Fruit fly (Drosophila melanogaster) whole organism, embryonic: ENCODE results near the gene CG3119.
A peak's percentile ranks its signal among the peaks of the same experiment; 100 is the strongest.

ENCODE experiments used
- CG10462 ChIP-seq: fragments of 200-800 bp; sonication (Bioruptor generic); optimal IDR thresholded peaks from 2 replicates; lab custom pipeline; 2016; ENCODE audit warnings: missing biosample characterization, missing genetic modification characterization
- CG15514 ChIP-seq: fragments of 200-800 bp; sonication (Bioruptor generic); optimal IDR thresholded peaks from 3 replicates; lab custom pipeline; 2017; ENCODE audit warnings: missing biosample characterization, missing genetic modification characterization, mild to moderate bottlenecking, moderate library complexity, missing genetic modification reagents
- CG16779 ChIP-seq: fragments of 200-800 bp; sonication (Bioruptor generic); IDR thresholded peaks from 2 replicates; pipeline ENCODE4 v1.3.6; 2022; ENCODE audit warnings: missing biosample characterization, missing genetic modification characterization
- CG17328 ChIP-seq: fragments of 200-800 bp; sonication (Bioruptor generic); IDR thresholded peaks from 2 replicates; pipeline ENCODE4 v1.3.6; 2022; ENCODE audit warnings: missing biosample characterization, missing genetic modification characterization
- CG2202 ChIP-seq: fragments of 200-800 bp; sonication (Bioruptor generic); optimal IDR thresholded peaks from 2 replicates; lab custom pipeline; 2018; ENCODE audit warnings: missing biosample characterization, mild to moderate bottlenecking, missing genetic modification characterization
- CG32767 ChIP-seq: fragments of 200-800 bp; sonication (Bioruptor generic); IDR thresholded peaks from 2 replicates; pipeline ENCODE4 v1.3.6; 2022; ENCODE audit warnings: missing biosample characterization, missing genetic modification characterization
- CG3281 ChIP-seq: fragments of 200-800 bp; sonication (Bioruptor generic); optimal IDR thresholded peaks from 3 replicates; lab custom pipeline; 2017; ENCODE audit warnings: missing biosample characterization, mild to moderate bottlenecking, missing genetic modification characterization
- CG33213 ChIP-seq: fragments of 200-800 bp; sonication (Bioruptor generic); optimal IDR thresholded peaks from 3 replicates; lab custom pipeline; 2016; ENCODE audit warnings: missing biosample characterization, missing genetic modification characterization
- CG34224 ChIP-seq: fragments of 200-800 bp; sonication (Bioruptor generic); IDR thresholded peaks from 3 replicates; pipeline ENCODE4 v1.3.6; 2022; ENCODE audit warnings: missing biosample characterization, missing genetic modification characterization; ENCODE audit not compliant: partially characterized antibody
- CG3726 ChIP-seq: fragments of 200-800 bp; sonication (Bioruptor generic); IDR thresholded peaks from 3 replicates; pipeline ENCODE4, ENCODE4 v1.3.6; 2022; ENCODE audit warnings: missing biosample characterization, missing genetic modification characterization
- CG4730 ChIP-seq: fragments of 200-800 bp; sonication (Bioruptor generic); IDR thresholded peaks from 2 replicates; pipeline ENCODE4 v1.3.6; 2022; ENCODE audit warnings: missing biosample characterization, missing genetic modification characterization
- CG7357 ChIP-seq: fragments of 200-800 bp; sonication (Bioruptor generic); IDR thresholded peaks from 3 replicates; pipeline ENCODE4 v1.3.6; 2022; ENCODE audit warnings: missing biosample characterization, missing genetic modification characterization
- CG9437 ChIP-seq: fragments of 200-800 bp; sonication (Bioruptor generic); optimal IDR thresholded peaks from 2 replicates; lab custom pipeline; 2018; ENCODE audit warnings: missing biosample characterization, mild to moderate bottlenecking, missing genetic modification characterization
- CG9797 ChIP-seq: fragments of 200-800 bp; sonication (Bioruptor generic); optimal IDR thresholded peaks from 3 replicates; lab custom pipeline; 2018; ENCODE audit warnings: missing biosample characterization, mild to moderate bottlenecking, missing genetic modification characterization
- D19A ChIP-seq: fragments of 200-800 bp; optimal IDR thresholded peaks from 3 replicates; lab custom pipeline; 2019; ENCODE audit warnings: missing biosample characterization, mild to moderate bottlenecking, missing genetic modification characterization, moderate library complexity
- Dll ChIP-seq: fragments of 200-800 bp; sonication (Bioruptor generic); IDR thresholded peaks from 4 replicates; pipeline ENCODE4 v1.3.6; 2022; ENCODE audit warnings: missing biosample characterization, missing genetic modification characterization; ENCODE audit not compliant: partially characterized antibody
- Dref ChIP-seq: fragments of 200-800 bp; sonication (Bioruptor generic); IDR thresholded peaks from 2 replicates; pipeline ENCODE4 v1.3.6; 2022; ENCODE audit warnings: missing biosample characterization, missing genetic modification characterization
- Elba2 ChIP-seq: fragments of 200-800 bp; sonication (Bioruptor generic); optimal IDR thresholded peaks from 3 replicates; lab custom pipeline; 2016; ENCODE audit warnings: missing biosample characterization, missing genetic modification characterization
- Fer1 ChIP-seq: fragments of 200-800 bp; sonication (Bioruptor generic); optimal IDR thresholded peaks from 2 replicates; lab custom pipeline; 2017; ENCODE audit warnings: missing biosample characterization, mild to moderate bottlenecking, missing genetic modification characterization
- GATAe ChIP-seq: fragments of 200-800 bp; sonication (Bioruptor generic); conservative IDR thresholded peaks from 2 replicates; pipeline ENCODE4 v1.3.6; 2022; ENCODE audit warnings: missing biosample characterization, missing genetic modification characterization
- HLHmδ ChIP-seq: fragments of 200-800 bp; sonication (Bioruptor generic); optimal IDR thresholded peaks from 2 replicates; lab custom pipeline; 2018; ENCODE audit warnings: missing biosample characterization, mild to moderate bottlenecking, missing genetic modification characterization, moderate library complexity
- Hr78 ChIP-seq, 2 experiments: fragments of 200-800 bp in 1 of 2; fragments of >200 bp in 1 of 2; sonication (Bioruptor generic) in 1 of 2; optimal IDR thresholded peaks; 2 replicates each; lab custom pipeline; 2017 to 2019; ENCODE audit warnings: missing biosample characterization in 2 of 2, missing genetic modification characterization in 2 of 2, mild to moderate bottlenecking in 1 of 2, moderate library complexity in 1 of 2
- Kr ChIP-seq: fragments of 200-800 bp; sonication (Bioruptor generic); optimal IDR thresholded peaks from 2 replicates; lab custom pipeline; 2017; ENCODE audit warnings: missing biosample characterization, mild to moderate bottlenecking, missing genetic modification characterization
- Neu2 ChIP-seq: fragments of 200-800 bp; sonication (Bioruptor generic); optimal IDR thresholded peaks from 3 replicates; lab custom pipeline; 2016; ENCODE audit warnings: missing biosample characterization, missing genetic modification characterization, borderline replicate concordance
- Rfx ChIP-seq: fragments of 200-800 bp; sonication (Bioruptor generic); IDR thresholded peaks from 2 replicates; pipeline ENCODE4 v1.3.6; 2022; ENCODE audit warnings: missing biosample characterization, missing genetic modification characterization
- Side ChIP-seq: fragments of 200-800 bp; sonication (Bioruptor generic); optimal IDR thresholded peaks from 2 replicates; lab custom pipeline; 2016; ENCODE audit warnings: missing biosample characterization, missing genetic modification characterization
- ash1 ChIP-seq: fragments of 200-800 bp; sonication (Bioruptor generic); optimal IDR thresholded peaks from 2 replicates; lab custom pipeline; 2018; ENCODE audit warnings: missing biosample characterization, mild to moderate bottlenecking, missing genetic modification characterization
- az2 ChIP-seq: fragments of 200-800 bp; sonication (Bioruptor generic); optimal IDR thresholded peaks from 3 replicates; lab custom pipeline; 2016; ENCODE audit warnings: missing biosample characterization, missing genetic modification characterization
- crol ChIP-seq: fragments of 200-800 bp; sonication (Bioruptor generic); IDR thresholded peaks from 2 replicates; pipeline ENCODE4 v1.3.6; 2022; ENCODE audit warnings: missing biosample characterization, missing genetic modification characterization
- danr ChIP-seq: fragments of 200-800 bp; sonication (Bioruptor generic); IDR thresholded peaks from 2 replicates; pipeline ENCODE4 v1.3.6; 2022; ENCODE audit warnings: missing biosample characterization, missing genetic modification characterization
- dpn ChIP-seq, 2 experiments: fragments of 200-800 bp; sonication (Bioruptor generic); optimal IDR thresholded peaks; 3 replicates each; lab custom pipeline; 2016; ENCODE audit warnings: missing biosample characterization in 2 of 2, missing genetic modification characterization in 2 of 2
- dysf ChIP-seq: fragments of 200-800 bp; sonication (Bioruptor generic); IDR thresholded peaks from 3 replicates; pipeline ENCODE4 v1.3.6; 2022; ENCODE audit warnings: missing biosample characterization, missing genetic modification characterization
- eyg ChIP-seq: fragments of 200-800 bp; sonication (Bioruptor generic); optimal IDR thresholded peaks from 3 replicates; lab custom pipeline; 2016; ENCODE audit warnings: missing biosample characterization, missing genetic modification characterization
- insv ChIP-seq, 2 experiments: fragments of 200-800 bp; sonication (Bioruptor generic); optimal IDR thresholded peaks; 3 replicates each; lab custom pipeline; 2016 to 2018; ENCODE audit warnings: missing biosample characterization in 2 of 2, missing genetic modification characterization in 2 of 2
- jumu ChIP-seq: fragments of 200-800 bp; sonication (Bioruptor generic); optimal IDR thresholded peaks from 3 replicates; lab custom pipeline; 2016; ENCODE audit warnings: missing biosample characterization, missing genetic modification characterization
- kah ChIP-seq: fragments of 200-800 bp; sonication (Bioruptor generic); optimal IDR thresholded peaks from 2 replicates; lab custom pipeline; 2018; ENCODE audit warnings: missing biosample characterization, mild to moderate bottlenecking, missing genetic modification characterization
- mirr ChIP-seq: fragments of 200-800 bp; sonication (Bioruptor generic); optimal IDR thresholded peaks from 3 replicates; lab custom pipeline; 2018; ENCODE audit warnings: missing biosample characterization, mild to moderate bottlenecking, missing genetic modification characterization
- org-1 ChIP-seq: fragments of 200-800 bp; sonication (Bioruptor generic); optimal IDR thresholded peaks from 2 replicates; lab custom pipeline; 2017; ENCODE audit warnings: missing biosample characterization, missing genetic modification characterization
- pita ChIP-seq: fragments of 200-800 bp; sonication (Bioruptor generic); optimal IDR thresholded peaks from 2 replicates; lab custom pipeline; 2017; ENCODE audit warnings: missing biosample characterization, mild to moderate bottlenecking, missing genetic modification characterization
- prd ChIP-seq, 3 experiments: fragments of >200 bp in 2 of 3; fragments of 200-800 bp in 1 of 3; sonication (Bioruptor generic) in 1 of 3; optimal IDR thresholded peaks in 2 of 3; IDR thresholded peaks in 1 of 3; 2 replicates in 2 of 3; 3 replicates in 1 of 3; pipeline versions ENCODE4 v1.3.6 to Lab custom; 2017 to 2022; ENCODE audit warnings: missing biosample characterization in 1 of 3, missing genetic modification characterization in 1 of 3
- ranshi ChIP-seq: fragments of 200-800 bp; sonication (Bioruptor generic); IDR thresholded peaks from 2 replicates; pipeline ENCODE4 v1.3.6; 2022; ENCODE audit warnings: missing biosample characterization, missing genetic modification characterization
- ro ChIP-seq: fragments of 200-800 bp; sonication (Bioruptor generic); IDR thresholded peaks from 2 replicates; pipeline ENCODE4 v1.3.6; 2022; ENCODE audit warnings: missing biosample characterization, missing genetic modification characterization
- schlank ChIP-seq: fragments of 200-800 bp; sonication (Bioruptor generic); optimal IDR thresholded peaks from 2 replicates; lab custom pipeline; 2018; ENCODE audit warnings: missing biosample characterization, mild to moderate bottlenecking, missing genetic modification characterization
- sob ChIP-seq: fragments of 200-800 bp; sonication (Bioruptor generic); IDR thresholded peaks from 2 replicates; pipeline ENCODE4 v1.3.6; 2022; ENCODE audit warnings: missing biosample characterization, missing genetic modification characterization
- sqz ChIP-seq: fragments of 200-800 bp; sonication (Bioruptor generic); optimal IDR thresholded peaks from 3 replicates; lab custom pipeline; 2018; ENCODE audit warnings: missing biosample characterization, mild to moderate bottlenecking, missing genetic modification characterization
- tap ChIP-seq: fragments of 200-800 bp; optimal IDR thresholded peaks from 3 replicates; lab custom pipeline; 2019; ENCODE audit warnings: missing biosample characterization, mild to moderate bottlenecking, missing genetic modification characterization, moderate library complexity
- ttk ChIP-seq: fragments of 200-800 bp; sonication (Bioruptor generic); IDR thresholded peaks from 2 replicates; pipeline ENCODE4 v2.1.2; 2022; ENCODE audit warnings: missing biosample characterization, missing genetic modification characterization
- unc-4 ChIP-seq: fragments of 200-800 bp; sonication (Bioruptor generic); IDR thresholded peaks from 2 replicates; pipeline ENCODE4 v1.3.6; 2022; ENCODE audit warnings: missing biosample characterization, missing genetic modification characterization; ENCODE audit not compliant: partially characterized antibody
- usp ChIP-seq: fragments of >200 bp; optimal IDR thresholded peaks from 2 replicates; lab custom pipeline; 2017; ENCODE audit warnings: missing biosample characterization, missing genetic modification characterization
- wor ChIP-seq: fragments of 200-800 bp; sonication (Bioruptor generic); IDR thresholded peaks from 2 replicates; pipeline ENCODE4 v1.3.6; 2022; ENCODE audit warnings: missing biosample characterization, missing genetic modification characterization

The CG3119 gene

DNA sequence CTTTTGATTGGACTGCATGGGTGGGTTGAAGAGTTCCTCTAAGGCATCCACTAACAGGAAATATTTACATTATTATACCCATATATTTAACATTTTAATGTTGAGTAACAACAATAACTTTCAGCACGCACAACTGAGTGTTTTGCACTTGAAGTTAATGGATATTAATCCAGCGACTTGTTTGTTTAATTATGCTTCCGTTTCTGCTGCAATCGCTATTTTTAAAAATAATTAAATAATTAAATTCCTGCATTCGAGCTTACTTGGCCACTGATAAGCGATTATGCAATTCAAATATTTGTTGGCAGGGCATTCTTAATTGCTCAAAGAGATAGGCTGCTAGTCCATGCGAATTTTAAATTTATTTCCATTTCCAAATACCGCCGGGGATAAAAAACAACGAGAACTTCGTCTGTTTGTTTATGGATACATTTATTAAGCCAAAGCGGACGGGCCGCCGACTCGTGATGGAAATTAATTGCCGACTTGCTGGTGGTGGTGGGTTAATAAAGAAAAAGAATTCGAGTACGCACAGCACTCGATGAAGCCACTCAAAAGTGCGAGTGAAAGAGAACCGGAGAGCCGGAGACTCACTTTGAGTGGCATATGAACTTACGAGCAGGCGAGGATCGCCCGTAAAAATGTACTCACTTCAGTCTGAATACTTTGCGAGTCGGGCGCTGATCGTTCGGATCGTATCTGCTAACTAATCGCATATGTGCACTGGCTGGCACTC is 24.4 kb upstream of the CG3119 start (continued):
- TF ChIP-seq Neu2 (GFP tag; lab: Kevin White, UChicago) (no peak), CG3281 (GFP tag; lab: Kevin White, UChicago) (peak; percentile 22), ranshi (no peak), CG17328 (GFP tag; lab: Robert Waterston, UW) (peak; percentile 99), insv (GFP tag; optimal IDR thresholded peaks at IDR 0.05; lab: Kevin White, UChicago) (no peak), Fer1 (GFP tag; lab: Kevin White, UChicago) (peak; percentile 22), usp (GFP tag; lab: Kevin White, UChicago) (no peak), CG34224 (GFP tag; lab: Robert Waterston, UW) (peak; percentile 58; the same call in 2 of the 3 replicates), jumu (GFP tag; lab: Kevin White, UChicago) (no peak), D19A (peak; percentile 38), Kr (GFP tag; lab: Kevin White, UChicago) (no peak), danr (GFP tag; lab: Robert Waterston, UW) (no peak), schlank (tag; lab: Kevin White, UChicago) (no peak), mirr (GFP tag; lab: Kevin White, UChicago) (peak; percentile 13), prd (optimal IDR thresholded peaks at IDR 0.05; lab: Kevin White, UChicago) (no peak), prd (GFP tag; IDR thresholded peaks at IDR 0.05; lab: Robert Waterston, UW) (0 out of 3 replicates have a peak, but pooled peaks have one; percentile 3), CG3726 (GFP tag; lab: Robert Waterston, UW) (no peak), ash1 (GFP tag; lab: Kevin White, UChicago) (no peak), dpn (GFP tag; optimal IDR thresholded peaks at IDR 0.05; lab: Kevin White, UChicago) (no peak), Hr78 (GFP tag; optimal IDR thresholded peaks at IDR 0.05; lab: Kevin White, UChicago) (no peak), Elba2 (GFP tag; lab: Kevin White, UChicago) (no peak), sob (GFP tag; lab: Robert Waterston, UW) (no peak), az2 (GFP tag; lab: Kevin White, UChicago) (no peak), pita (GFP tag; lab: Kevin White, UChicago) (no peak), CG9437 (GFP tag; lab: Kevin White, UChicago) (no peak), CG9797 (no peak), unc-4 (GFP tag; lab: Robert Waterston, UW) (0 out of 2 replicates have a peak, but pooled peaks have one; percentile 24), org-1 (GFP tag; lab: Kevin White, UChicago) (no peak), Dref (GFP tag; lab: Robert Waterston, UW) (no peak), ro (GFP tag; lab: Robert Waterston, UW) (no peak), CG15514 (peak; percentile 15), eyg (GFP tag; lab: Kevin White, UChicago) (no peak), kah (GFP tag; lab: Kevin White, UChicago) (peak; percentile 27), CG7357 (GFP tag; lab: Robert Waterston, UW) (no peak), GATAe (no peak), CG33213 (GFP tag; lab: Kevin White, UChicago) (no peak), sqz (GFP tag; lab: Kevin White, UChicago) (peak; percentile 19), CG16779 (GFP tag; lab: Robert Waterston, UW) (no peak), HLHmδ (GFP tag; lab: Kevin White, UChicago) (peak; percentile 73), tap (tag; lab: Kevin White, UChicago) (peak; percentile 20), Rfx (GFP tag; lab: Robert Waterston, UW) (0 out of 2 replicates have a peak, but pooled peaks have one; percentile 8), ttk (GFP tag; lab: Robert Waterston, UW) (no peak), CG32767 (GFP tag; lab: Robert Waterston, UW) (no peak), dysf (no peak), Dll (GFP tag; lab: Robert Waterston, UW) (peak; percentile 48; the same call in 1 of the 4 replicates), CG2202 (tag; lab: Kevin White, UChicago) (no peak), Side (GFP tag; lab: Kevin White, UChicago) (no peak), crol (GFP tag; lab: Robert Waterston, UW) (no peak), CG10462 (GFP tag; lab: Kevin White, UChicago) (no peak), wor (GFP tag; lab: Robert Waterston, UW) (no peak), CG4730 (GFP tag; lab: Robert Waterston, UW) (no peak)
